Worm (Caenorhabditis elegans) whole organism, young adult: ENCODE data around the gene nspg-7.1.

Experiments used
- F39B2.1 ChIP-seq: fragments of 200-800 bp; sonication (Bioruptor generic); IDR thresholded peaks from 2 replicates; pipeline ENCODE4 v1.3.6; 2022; ENCODE audit warnings: missing genetic modification reagents, missing genetic modification characterization, missing compliant biosample characterization
- ekl-4 ChIP-seq: fragments of 200-800 bp; sonication (Bioruptor generic); IDR thresholded peaks from 2 replicates; pipeline ENCODE4 v1.3.6; 2022; ENCODE audit warnings: missing genetic modification reagents, missing genetic modification characterization, missing compliant biosample characterization
- hsf-1 ChIP-seq: fragments of 200-800 bp; sonication (Bioruptor generic); IDR thresholded peaks from 2 replicates; pipeline ENCODE4 v1.3.6; 2022; ENCODE audit warnings: missing genetic modification reagents, missing genetic modification characterization, missing compliant biosample characterization
- lir-1 ChIP-seq: fragments of 200-800 bp; sonication (Bioruptor generic); conservative IDR thresholded peaks from 2 replicates; pipeline ENCODE4 v1.3.6; 2022; ENCODE audit warnings: missing genetic modification reagents, missing genetic modification characterization, missing compliant biosample characterization
- mes-4 ChIP-seq: sonication (generic microtip); optimal IDR thresholded peaks from 2 replicates; lab custom pipeline; 2016; ENCODE audit warnings: missing genotype, missing genetic modification characterization, missing compliant biosample characterization
- nfya-2 ChIP-seq: fragments of 200-800 bp; sonication (Bioruptor generic); IDR thresholded peaks from 2 replicates; pipeline ENCODE4 v1.3.6; 2022; ENCODE audit warnings: missing genetic modification reagents, missing genetic modification characterization, missing compliant biosample characterization
- pbrm-1 ChIP-seq: fragments of 200-800 bp; sonication (Bioruptor generic); IDR thresholded peaks from 2 replicates; pipeline ENCODE4 v1.3.6; 2022; ENCODE audit warnings: missing genetic modification reagents, missing genetic modification characterization, missing compliant biosample characterization
- rcor-1 ChIP-seq: fragments of 200-800 bp; sonication (Bioruptor generic); IDR thresholded peaks from 2 replicates; pipeline ENCODE4 v1.3.6; 2022; ENCODE audit warnings: missing genetic modification reagents, missing genetic modification characterization, missing compliant biosample characterization
- tbp1 ChIP-seq: fragments of 200-800 bp; sonication (Bioruptor generic); optimal IDR thresholded peaks from 2 replicates; lab custom pipeline; 2018; ENCODE audit warnings: mild to moderate bottlenecking, missing genetic modification characterization, missing compliant biosample characterization
- unc-130 ChIP-seq: sonication (generic microtip); optimal IDR thresholded peaks from 2 replicates; lab custom pipeline; 2016; ENCODE audit warnings: missing genetic modification reagents, missing genetic modification characterization, missing compliant biosample characterization
- unc-62 ChIP-seq: fragments of 150-350 bp; optimal IDR thresholded peaks from 2 replicates; lab custom pipeline; 2014; ENCODE audit warnings: missing biosample characterization, missing genetic modification reagents, missing genetic modification characterization

DNA sequence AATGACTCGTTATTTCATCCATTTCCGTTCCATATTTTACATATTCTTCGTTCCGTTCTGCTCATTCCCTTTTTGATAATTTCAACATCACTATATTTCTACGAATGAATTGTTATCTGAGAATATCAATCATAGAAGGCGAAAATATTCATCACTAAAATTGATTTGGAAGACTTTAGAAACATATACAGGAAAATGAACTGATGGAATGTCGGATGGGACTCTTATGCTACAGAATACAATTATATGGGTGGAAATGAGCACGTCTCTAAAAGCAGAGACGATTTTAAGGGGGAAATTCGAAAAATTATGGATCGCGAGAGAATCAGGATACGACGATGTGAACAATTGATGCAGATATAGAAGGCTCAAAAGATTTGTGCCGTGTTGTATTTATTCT, 10.6 kb downstream of the nspg-7.1 start:
- TF ChIP-seq ekl-4 (GFP tag; lab: Robert Waterston, UW) (no peak), lir-1 (GFP tag; lab: Robert Waterston, UW) (no peak), unc-62 (GFP tag; lab: Kevin White, UChicago) (no peak), F39B2.1 (GFP tag; lab: Robert Waterston, UW) (no peak), unc-130 (GFP tag; lab: Kevin White, UChicago) (no peak), hsf-1 (GFP tag; lab: Robert Waterston, UW) (no peak), mes-4 (tag; lab: Kevin White, UChicago) (no peak), rcor-1 (GFP tag; lab: Robert Waterston, UW) (no peak), tbp1 (no peak), pbrm-1 (GFP tag; lab: Robert Waterston, UW) (no peak), nfya-2 (GFP tag; lab: Robert Waterston, UW) (no peak)
